Worm (Caenorhabditis elegans) whole organism, L2 larva: ENCODE measurements around the gene Y73B6BL.47.

ENCODE experiments used
- F13H6.1 ChIP-seq: sonication (generic microtip); optimal IDR thresholded peaks from 2 replicates; lab custom pipeline; 2016; ENCODE audit warnings: missing genetic modification characterization, missing compliant biosample characterization
- ZK546.5 ChIP-seq: sonication (generic microtip); optimal IDR thresholded peaks from 2 replicates; lab custom pipeline; 2017; ENCODE audit warnings: missing biosample characterization, missing genetic modification characterization
- ceh-82 ChIP-seq: fragments of 150-350 bp; optimal IDR thresholded peaks from 2 replicates; lab custom pipeline; 2014; ENCODE audit warnings: missing biosample characterization, missing genetic modification characterization
- lin-13 ChIP-seq: fragments of 150-350 bp; optimal IDR thresholded peaks from 2 replicates; lab custom pipeline; 2014; ENCODE audit warnings: missing biosample characterization, missing genetic modification reagents, missing genetic modification characterization
- lin-39 ChIP-seq: fragments of 150-350 bp; optimal IDR thresholded peaks from 2 replicates; lab custom pipeline; 2014; ENCODE audit warnings: missing biosample characterization, missing genetic modification reagents, missing genetic modification characterization
- lsy-2 ChIP-seq, 2 experiments: fragments of 150-350 bp in 1 of 2; sonication (generic microtip) in 1 of 2; optimal IDR thresholded peaks; 2 replicates each; lab custom pipeline; 2014 to 2017; ENCODE audit warnings: missing biosample characterization in 2 of 2, missing genetic modification characterization in 2 of 2
- mdl-1 ChIP-seq, 2 experiments: fragments of 150-350 bp in 1 of 2; sonication (generic microtip) in 1 of 2; optimal IDR thresholded peaks; 2 replicates each; lab custom pipeline; 2017; ENCODE audit warnings: missing biosample characterization in 2 of 2, missing genetic modification characterization in 2 of 2
- nhr-11 ChIP-seq: fragments of 150-350 bp; optimal IDR thresholded peaks from 2 replicates; lab custom pipeline; 2014; ENCODE audit warnings: missing biosample characterization, missing genetic modification characterization
- nhr-12 ChIP-seq: fragments of 150-350 bp; optimal IDR thresholded peaks from 2 replicates; lab custom pipeline; 2014; ENCODE audit warnings: missing biosample characterization, missing genetic modification characterization
- nhr-129 ChIP-seq: fragments of 150-350 bp; optimal IDR thresholded peaks from 2 replicates; lab custom pipeline; 2014; ENCODE audit warnings: missing biosample characterization, missing genetic modification characterization
- nhr-21 ChIP-seq: fragments of 150-350 bp; optimal IDR thresholded peaks from 2 replicates; lab custom pipeline; 2014; ENCODE audit warnings: missing biosample characterization, missing genetic modification characterization
- nhr-237 ChIP-seq: fragments of 150-350 bp; optimal IDR thresholded peaks from 2 replicates; lab custom pipeline; 2014; ENCODE audit warnings: missing biosample characterization, missing genetic modification characterization
- nhr-25 ChIP-seq: fragments of 150-350 bp; sonication (generic microtip); optimal IDR thresholded peaks from 3 replicates; lab custom pipeline; 2014; ENCODE audit warnings: missing biosample characterization, missing genetic modification characterization
- nhr-6 ChIP-seq: fragments of 150-350 bp; optimal IDR thresholded peaks from 2 replicates; lab custom pipeline; 2014; ENCODE audit warnings: missing biosample characterization, missing genetic modification characterization
- nhr-77 ChIP-seq: fragments of 150-350 bp; optimal IDR thresholded peaks from 2 replicates; lab custom pipeline; 2014; ENCODE audit warnings: missing biosample characterization, missing genetic modification characterization
- peb-1 ChIP-seq: fragments of 150-350 bp; optimal IDR thresholded peaks from 2 replicates; lab custom pipeline; 2014; ENCODE audit warnings: missing biosample characterization, missing genetic modification characterization
- skn-1 ChIP-seq: sonication (generic microtip); optimal IDR thresholded peaks from 2 replicates; lab custom pipeline; 2017; ENCODE audit warnings: missing biosample characterization, missing genetic modification characterization
- sma-3 ChIP-seq: sonication (generic microtip); optimal IDR thresholded peaks from 2 replicates; lab custom pipeline; 2016; ENCODE audit warnings: missing genetic modification reagents, missing genetic modification characterization, missing compliant biosample characterization
- unc-39 ChIP-seq: fragments of 150-350 bp; optimal IDR thresholded peaks from 2 replicates; lab custom pipeline; 2014; ENCODE audit warnings: missing biosample characterization, missing genetic modification characterization
- unc-62 ChIP-seq: fragments of 150-350 bp; optimal IDR thresholded peaks from 2 replicates; lab custom pipeline; 2014; ENCODE audit warnings: missing biosample characterization, missing genetic modification reagents, missing genetic modification characterization
- ztf-1 ChIP-seq: fragments of 200-800 bp; sonication (Bioruptor generic); conservative IDR thresholded peaks from 2 replicates; pipeline ENCODE4 v1.3.6; 2022; ENCODE audit warnings: missing genetic modification characterization, missing compliant biosample characterization
- ztf-11 ChIP-seq: sonication (generic microtip); optimal IDR thresholded peaks from 2 replicates; lab custom pipeline; 2017; ENCODE audit warnings: missing biosample characterization, missing genetic modification characterization
- ztf-4 ChIP-seq: fragments of 150-350 bp; optimal IDR thresholded peaks from 2 replicates; lab custom pipeline; 2014; ENCODE audit warnings: missing biosample characterization, missing genetic modification characterization

The Y73B6BL.47 gene

DNA sequence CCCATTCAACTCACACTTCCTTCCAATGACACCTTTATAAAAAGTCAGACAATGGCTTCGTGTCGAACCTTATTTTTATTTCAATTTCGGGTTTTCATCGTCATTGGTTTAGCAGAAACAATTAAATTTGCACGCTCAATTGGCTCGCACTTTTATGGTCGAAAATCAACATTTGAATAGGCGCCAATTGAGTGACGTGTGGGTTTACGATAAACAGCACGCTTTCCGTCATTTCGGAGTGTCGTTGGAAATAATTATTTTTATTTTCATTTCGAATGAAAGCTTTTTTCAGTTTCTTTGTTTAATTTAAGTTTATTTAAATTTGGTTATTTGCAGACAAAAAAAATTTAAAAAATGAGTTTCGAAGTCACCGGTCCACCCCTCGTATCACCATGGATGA is 53.4 kb downstream of the Y73B6BL.47 start, which contains the start of gene exos-2 (continued):
- TF ChIP-seq unc-62 (no peak), unc-39 (tag; lab: Kevin White, UChicago) (no peak), lin-39 (tag; lab: Kevin White, UChicago) (no peak), lin-13 (no peak), nhr-237 (no peak), nhr-25 (tag; lab: Kevin White, UChicago) (no peak), peb-1 (tag; lab: Kevin White, UChicago) (no peak), skn-1 (tag; lab: Kevin White, UChicago) (no peak)

DNA sequence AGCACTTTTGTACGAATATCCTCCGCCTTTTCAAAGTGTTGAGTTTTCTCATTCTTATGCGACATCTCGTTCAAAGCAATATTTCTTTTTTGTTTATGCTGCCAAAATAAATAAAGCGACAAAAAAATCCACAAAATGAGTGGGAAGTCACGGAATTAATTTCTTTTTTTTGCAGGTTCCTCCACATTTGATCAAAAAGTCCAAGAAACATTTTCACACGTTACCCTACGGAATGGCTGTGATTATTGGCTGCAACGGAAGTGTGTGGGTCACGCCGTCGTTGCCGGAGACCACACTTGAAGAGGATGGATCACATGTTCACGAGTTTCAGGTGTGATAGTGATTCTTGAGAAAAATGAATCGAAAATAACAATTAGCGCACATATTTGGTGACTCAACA is 54.8 kb downstream of the Y73B6BL.47 start, which contains the start of gene Y73B6BL.22:
Gene Y73B6BL.22, minus strand, starts transcription at position 101 of the 400 bp plus-strand sequence.
- no peak for TF ChIP-seq nhr-6
- TF ChIP-seq nhr-25 (tag; lab: Kevin White, UChicago), result no peak
- TF ChIP-seq ztf-1 (GFP tag; lab: Robert Waterston, UW), result no peak
- no peak for TF ChIP-seq nhr-129 (tag; lab: Kevin White, UChicago)
- TF ChIP-seq lsy-2 (tag; optimal IDR thresholded peaks at IDR 0.05; lab: Kevin White, UChicago), result no peak
- no peak for TF ChIP-seq sma-3 (GFP tag; lab: Kevin White, UChicago)
- TF ChIP-seq nhr-237, result no peak
- no peak for TF ChIP-seq ZK546.5 (tag; lab: Kevin White, UChicago)
- TF ChIP-seq nhr-77 (tag; lab: Kevin White, UChicago), result no peak
- no peak for TF ChIP-seq nhr-11
- TF ChIP-seq ceh-82 (tag; lab: Kevin White, UChicago), result no peak
- TF ChIP-seq ztf-11 (tag; lab: Kevin White, UChicago), result no peak
- TF ChIP-seq F13H6.1, result no peak
- no peak for TF ChIP-seq peb-1 (tag; lab: Kevin White, UChicago)
- no peak for TF ChIP-seq nhr-12
- no peak for TF ChIP-seq nhr-21
- TF ChIP-seq ztf-4 (tag; lab: Kevin White, UChicago), result no peak
- TF ChIP-seq, all 48 proteins: peak for 0

DNA sequence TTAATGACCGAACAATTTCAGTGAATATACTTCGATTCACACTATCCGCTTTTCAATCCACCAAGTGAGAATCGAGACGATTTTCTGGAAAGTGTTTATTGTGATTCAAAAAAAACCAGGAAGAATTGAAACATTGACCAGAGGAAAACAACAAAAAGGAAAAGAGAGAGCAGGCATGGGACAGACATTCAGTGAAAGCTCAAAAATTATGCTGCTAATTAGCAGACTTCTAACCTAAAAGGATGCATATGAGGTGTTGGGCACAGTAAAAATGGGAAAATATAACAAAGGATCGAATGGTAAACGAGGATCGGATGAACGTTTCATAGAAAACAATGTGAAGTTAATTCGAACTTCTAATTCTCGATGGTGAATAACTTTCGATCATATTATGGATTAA is 55.8 kb downstream of the Y73B6BL.47 start:
- no peak for TF ChIP-seq mdl-1 (tag; optimal IDR thresholded peaks at IDR 0.05; lab: Kevin White, UChicago)
- TF ChIP-seq, all 48 proteins: peak for 0
